Fruit fly (Drosophila melanogaster): Measurements from ENCODE around the gene CG17327.
A peak's percentile ranks its signal among the peaks of the same experiment; 100 is the strongest.

Gene CG17327

DNA sequence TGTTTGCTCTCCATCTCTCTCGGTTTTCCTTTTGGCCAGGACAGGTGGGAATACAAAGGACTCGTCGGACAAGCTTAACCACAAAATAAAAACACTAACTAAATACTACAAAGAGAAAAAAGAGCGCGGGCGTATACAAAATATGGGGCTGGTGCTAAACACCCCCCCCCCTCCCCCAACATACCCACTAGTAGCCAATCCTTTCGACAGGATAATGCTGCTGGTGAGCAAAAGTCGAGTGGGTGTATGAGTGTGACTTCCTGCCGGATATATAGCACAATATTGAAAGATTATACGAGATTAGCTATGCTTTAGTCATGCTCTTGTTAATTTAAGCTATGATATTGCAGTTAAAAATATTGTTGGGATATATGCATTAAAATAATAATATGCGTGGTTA is 22.3 kb downstream of the CG17327 start:
- no peak for TF ChIP-seq esn (GFP tag; optimal IDR thresholded peaks at IDR 0.05)
- TF ChIP-seq CG10669 (GFP tag; optimal IDR thresholded peaks at IDR 0.05) = no peak
- no peak for TF ChIP-seq CG8319 (GFP tag; optimal IDR thresholded peaks at IDR 0.05)
- TF ChIP-seq Sox15 (GFP tag; optimal IDR thresholded peaks at IDR 0.05) = no peak
- TF ChIP-seq Hr4 (GFP tag; optimal IDR thresholded peaks at IDR 0.05) = no peak
- no peak for TF ChIP-seq Blimp-1 (GFP tag; optimal IDR thresholded peaks at IDR 0.05)
- TF ChIP-seq CG16779 (tag; optimal IDR thresholded peaks at IDR 0.05) = no peak
- no peak for TF ChIP-seq CG9139 (GFP tag; optimal IDR thresholded peaks at IDR 0.05)
- no peak for TF ChIP-seq CG3919 (GFP tag; optimal IDR thresholded peaks at IDR 0.05)
- TF ChIP-seq vri (GFP tag; optimal IDR thresholded peaks at IDR 0.05) = no peak
- TF ChIP-seq CG8119 (GFP tag; IDR thresholded peaks at IDR 0.05) = no peak
- no peak for TF ChIP-seq lz (GFP tag; optimal IDR thresholded peaks at IDR 0.05)

DNA sequence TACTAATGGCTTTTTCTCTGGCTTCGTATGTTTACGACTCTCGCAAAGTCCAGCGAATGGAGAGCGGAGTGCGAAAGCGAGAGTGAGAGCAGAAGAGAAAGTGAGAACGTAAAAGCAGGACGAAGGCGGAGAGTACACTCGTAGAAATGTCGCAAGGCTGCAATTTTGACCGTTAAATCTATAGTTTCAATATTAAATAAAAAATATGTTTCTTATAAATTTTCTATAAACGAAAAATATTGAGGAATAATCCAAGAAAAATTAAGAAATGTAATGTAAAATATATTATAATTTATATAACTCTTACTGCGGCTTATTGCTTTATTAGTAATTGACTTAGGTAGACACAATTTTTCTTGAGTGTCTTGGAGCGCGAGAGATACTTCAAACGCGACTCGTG is 23.1 kb downstream of the CG17327 start:
- TF ChIP-seq salr (GFP tag; optimal IDR thresholded peaks at IDR 0.05) (peak in 1 of 2 experiments; percentile 30), Sox102F (GFP tag; optimal IDR thresholded peaks at IDR 0.05) (peak; percentile 12), CG34406 (GFP tag; optimal IDR thresholded peaks at IDR 0.05) (peak; percentile 10), CG10631 (GFP tag; optimal IDR thresholded peaks at IDR 0.05) (peak; percentile 53), fd59A (GFP tag; optimal IDR thresholded peaks at IDR 0.05) (no peak), topi (GFP tag; optimal IDR thresholded peaks at IDR 0.05) (peak; percentile 42), Blimp-1 (GFP tag; optimal IDR thresholded peaks at IDR 0.05) (peak; percentile 89), CG11902 (GFP tag; optimal IDR thresholded peaks at IDR 0.05) (no peak), CG32006 (GFP tag; optimal IDR thresholded peaks at IDR 0.05) (peak; percentile 46), CG6792 (GFP tag; optimal IDR thresholded peaks at IDR 0.05) (peak; percentile 50), CG8632 (GFP tag; optimal IDR thresholded peaks at IDR 0.05) (peak; percentile 30), CG3919 (GFP tag; optimal IDR thresholded peaks at IDR 0.05) (peak; percentile 55), ss (GFP tag; optimal IDR thresholded peaks at IDR 0.05) (no peak), Eip78C (GFP tag) (peak; percentile 68), CG10669 (GFP tag; optimal IDR thresholded peaks at IDR 0.05) (no peak), Met (GFP tag; optimal IDR thresholded peaks at IDR 0.05) (peak; percentile 19), lz (GFP tag; optimal IDR thresholded peaks at IDR 0.05) (peak; percentile 9), svp (GFP tag) (peak; percentile 64), OdsH (GFP tag; optimal IDR thresholded peaks at IDR 0.05) (peak; percentile 46), CG6276 (GFP tag; optimal IDR thresholded peaks at IDR 0.05) (no peak), Eip93F (GFP tag; optimal IDR thresholded peaks at IDR 0.05) (no peak), eg (GFP tag; IDR thresholded peaks at IDR 0.05) (0 out of 3 replicates have a peak, but pooled peaks have one; percentile 23), CG7368 (GFP tag; optimal IDR thresholded peaks at IDR 0.05) (peak; percentile 17), acj6 (GFP tag; optimal IDR thresholded peaks at IDR 0.05) (peak; percentile 24), achi (GFP tag; optimal IDR thresholded peaks at IDR 0.05) (peak; percentile 35)

DNA sequence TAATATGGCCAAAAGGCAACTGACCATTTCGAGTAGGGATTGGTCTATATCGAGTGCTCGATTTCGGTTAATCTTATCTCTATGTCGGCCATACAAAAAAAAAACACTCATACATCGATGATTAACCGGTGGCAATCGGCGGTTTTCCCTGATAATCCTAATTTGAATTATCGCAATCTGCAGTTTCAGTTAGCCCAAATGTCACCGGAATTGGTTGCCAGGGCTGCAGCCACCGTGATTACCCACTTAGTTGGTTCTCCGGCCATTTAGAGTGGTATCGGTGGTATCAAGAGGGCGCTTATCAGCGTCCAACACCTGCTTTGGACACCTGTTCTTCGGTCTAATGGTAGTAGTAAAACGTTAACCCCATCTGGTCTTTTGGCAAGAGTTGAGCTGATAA is 25.4 kb downstream of the CG17327 start:
- TF ChIP-seq vri (GFP tag; optimal IDR thresholded peaks at IDR 0.05) (peak; percentile 34), Smox (GFP tag; optimal IDR thresholded peaks at IDR 0.05) (no peak)

DNA sequence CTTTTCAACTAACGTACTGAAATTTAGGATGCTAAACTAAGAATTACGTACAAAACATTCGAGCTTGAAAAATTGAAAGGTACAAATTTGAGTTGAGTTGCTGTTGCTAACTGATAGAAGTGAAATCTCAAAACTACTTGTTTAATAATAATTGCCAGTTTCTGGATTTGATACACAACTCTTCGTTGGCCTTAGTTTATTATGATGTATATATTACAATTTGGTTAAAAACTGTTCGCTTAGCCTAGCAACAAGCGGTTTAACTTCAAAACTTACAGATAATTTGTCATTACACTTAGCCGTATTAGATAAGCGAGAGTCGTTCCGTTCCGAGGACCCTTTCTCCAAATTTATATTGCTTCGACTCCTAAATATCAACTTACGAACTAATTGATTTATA is 29.9 kb downstream of the CG17327 start, which contains the start of the genes CG14384 and grsm:
Gene CG14384, minus strand, starts transcription at position 101 of the 400 bp plus-strand sequence.
Gene grsm, minus strand, starts transcription at position 101 of the 400 bp plus-strand sequence.
- TF ChIP-seq CG3032 (tag; optimal IDR thresholded peaks at IDR 0.05) (no peak), net (GFP tag; optimal IDR thresholded peaks at IDR 0.05) (no peak)
